Fruit fly (Drosophila melanogaster) whole organism, embryonic: ENCODE results near the gene CG33795.

Experiments
- Atf3 ChIP-seq: fragments of 200-800 bp; sonication (Bioruptor generic); optimal IDR thresholded peaks from 3 replicates; lab custom pipeline; 2016; ENCODE audit warnings: missing biosample characterization, missing genetic modification characterization
- Awh ChIP-seq: fragments of 200-800 bp; sonication (Bioruptor generic); IDR thresholded peaks from 2 replicates; pipeline ENCODE4, ENCODE4 v1.3.6; 2022; ENCODE audit warnings: missing biosample characterization, missing genetic modification characterization
- Bgb ChIP-seq: fragments of 200-800 bp; sonication (Bioruptor generic); IDR thresholded peaks from 2 replicates; pipeline ENCODE4 v1.3.6; 2022; ENCODE audit warnings: missing biosample characterization, missing genetic modification characterization; ENCODE audit not compliant: partially characterized antibody
- C15 ChIP-seq: fragments of 200-800 bp; sonication (Bioruptor generic); IDR thresholded peaks from 3 replicates; pipeline ENCODE4 v1.3.6; 2022; ENCODE audit warnings: missing biosample characterization, missing genetic modification characterization
- CG10321 ChIP-seq: fragments of 200-800 bp; sonication (Bioruptor generic); IDR thresholded peaks from 2 replicates; pipeline ENCODE4 v1.3.6; 2022; ENCODE audit warnings: missing biosample characterization, missing genetic modification characterization
- CG11695 ChIP-seq: fragments of 200-800 bp; sonication (Bioruptor generic); IDR thresholded peaks from 3 replicates; pipeline ENCODE4 v1.3.6; 2022; ENCODE audit warnings: missing biosample characterization, missing genetic modification characterization
- CG14014 ChIP-seq: fragments of 200-800 bp; sonication (Bioruptor generic); IDR thresholded peaks from 2 replicates; pipeline ENCODE4 v1.3.6; 2022; ENCODE audit warnings: missing biosample characterization, missing genetic modification characterization
- CG16863 ChIP-seq: fragments of 200-800 bp; sonication (Bioruptor generic); optimal IDR thresholded peaks from 3 replicates; lab custom pipeline; 2016; ENCODE audit warnings: missing biosample characterization, missing genetic modification characterization
- CG1792 ChIP-seq: fragments of 200-800 bp; sonication (Bioruptor generic); optimal IDR thresholded peaks from 2 replicates; lab custom pipeline; 2016; ENCODE audit warnings: missing biosample characterization, missing genetic modification characterization
- CG18599 ChIP-seq: fragments of 200-800 bp; sonication (Bioruptor generic); optimal IDR thresholded peaks from 3 replicates; lab custom pipeline; 2017; ENCODE audit warnings: missing biosample characterization, missing genetic modification characterization, mild to moderate bottlenecking, moderate library complexity, missing genetic modification reagents
- CG30020 ChIP-seq: fragments of 200-800 bp; optimal IDR thresholded peaks from 2 replicates; lab custom pipeline; 2019; ENCODE audit warnings: missing biosample characterization, mild to moderate bottlenecking, missing genetic modification characterization, moderate library complexity
- CG31388 ChIP-seq: fragments of 200-800 bp; sonication (Bioruptor generic); optimal IDR thresholded peaks from 2 replicates; lab custom pipeline; 2016; ENCODE audit warnings: missing biosample characterization, missing genetic modification characterization
- CG31441 ChIP-seq: fragments of 200-800 bp; sonication (Bioruptor generic); IDR thresholded peaks from 2 replicates; pipeline ENCODE4 v1.3.6; 2022; ENCODE audit warnings: missing biosample characterization, missing genetic modification characterization
- CG4707 ChIP-seq: fragments of 200-800 bp; sonication (Bioruptor generic); optimal IDR thresholded peaks from 2 replicates; lab custom pipeline; 2018; ENCODE audit warnings: missing biosample characterization, mild to moderate bottlenecking, missing genetic modification characterization, moderate library complexity
- CG5180 ChIP-seq: fragments of 200-800 bp; sonication (Bioruptor generic); optimal IDR thresholded peaks from 3 replicates; lab custom pipeline; 2017; ENCODE audit warnings: missing biosample characterization, missing genetic modification characterization, mild to moderate bottlenecking, moderate library complexity, missing genetic modification reagents
- CG6683 ChIP-seq: fragments of 200-800 bp; sonication (Bioruptor generic); optimal IDR thresholded peaks from 2 replicates; lab custom pipeline; 2017; ENCODE audit warnings: missing biosample characterization, mild to moderate bottlenecking, missing genetic modification characterization, missing genetic modification reagents
- CG7786 ChIP-seq: fragments of 200-800 bp; sonication (Bioruptor generic); optimal IDR thresholded peaks from 2 replicates; lab custom pipeline; 2016; ENCODE audit warnings: missing biosample characterization, missing genetic modification characterization
- CG7839 ChIP-seq: fragments of 200-800 bp; sonication (Bioruptor generic); optimal IDR thresholded peaks from 3 replicates; lab custom pipeline; 2018; ENCODE audit warnings: missing biosample characterization, mild to moderate bottlenecking, missing genetic modification characterization, moderate library complexity
- CG8359 ChIP-seq: fragments of 200-800 bp; sonication (Bioruptor generic); optimal IDR thresholded peaks from 2 replicates; lab custom pipeline; 2017; ENCODE audit warnings: missing biosample characterization, mild to moderate bottlenecking, missing genetic modification characterization, borderline replicate concordance
- Elba2 ChIP-seq: fragments of 200-800 bp; sonication (Bioruptor generic); optimal IDR thresholded peaks from 3 replicates; lab custom pipeline; 2016; ENCODE audit warnings: missing biosample characterization, missing genetic modification characterization
- Hr51 ChIP-seq, 2 experiments: fragments of 200-800 bp; sonication (Bioruptor generic); optimal IDR thresholded peaks; 2 replicates in 1 of 2; 3 replicates in 1 of 2; lab custom pipeline; 2016 to 2018; ENCODE audit warnings: missing biosample characterization in 2 of 2, missing genetic modification characterization in 2 of 2, mild to moderate bottlenecking in 1 of 2, moderate library complexity in 1 of 2
- NFAT ChIP-seq: fragments of 200-800 bp; sonication (Bioruptor generic); IDR thresholded peaks from 2 replicates; pipeline ENCODE4 v1.3.6; 2022; ENCODE audit warnings: missing biosample characterization, missing genetic modification characterization
- Poxn ChIP-seq: fragments of 200-800 bp; sonication (Bioruptor generic); IDR thresholded peaks from 2 replicates; pipeline ENCODE4 v1.3.6; 2022; ENCODE audit warnings: missing biosample characterization, missing genetic modification characterization
- Six4 ChIP-seq: fragments of 200-800 bp; sonication (Bioruptor generic); optimal IDR thresholded peaks from 2 replicates; lab custom pipeline; 2016; ENCODE audit warnings: missing biosample characterization, missing genetic modification characterization
- Tbp ChIP-seq: fragments of >200 bp; optimal IDR thresholded peaks from 2 replicates; lab custom pipeline; 2018; ENCODE audit warnings: missing biosample characterization, missing genetic modification characterization
- az2 ChIP-seq: fragments of 200-800 bp; sonication (Bioruptor generic); optimal IDR thresholded peaks from 3 replicates; lab custom pipeline; 2016; ENCODE audit warnings: missing biosample characterization, missing genetic modification characterization
- bigmax ChIP-seq: fragments of 200-800 bp; sonication (Bioruptor generic); optimal IDR thresholded peaks from 2 replicates; lab custom pipeline; 2018; ENCODE audit warnings: missing biosample characterization, mild to moderate bottlenecking, missing genetic modification characterization
- chm ChIP-seq: fragments of 200-800 bp; sonication (Bioruptor generic); IDR thresholded peaks from 2 replicates; pipeline ENCODE4 v1.3.6; 2022; ENCODE audit warnings: missing biosample characterization, missing genetic modification characterization
- crc ChIP-seq: fragments of 200-800 bp; sonication (Bioruptor generic); optimal IDR thresholded peaks from 2 replicates; lab custom pipeline; 2016; ENCODE audit warnings: missing biosample characterization, missing genetic modification characterization
- dimm ChIP-seq: fragments of 200-800 bp; sonication (Bioruptor generic); IDR thresholded peaks from 2 replicates; pipeline ENCODE4 v1.3.6; 2022; ENCODE audit warnings: missing biosample characterization, missing genetic modification characterization
- ewg ChIP-seq: fragments of 200-800 bp; sonication (Bioruptor generic); optimal IDR thresholded peaks from 3 replicates; lab custom pipeline; 2017; ENCODE audit warnings: mild to moderate bottlenecking, missing biosample characterization, missing genetic modification reagents, missing genetic modification characterization
- fd3F ChIP-seq: fragments of 200-800 bp; sonication (Bioruptor generic); optimal IDR thresholded peaks from 2 replicates; lab custom pipeline; 2018; ENCODE audit warnings: missing biosample characterization, mild to moderate bottlenecking, missing genetic modification characterization, moderate library complexity
- grn ChIP-seq: fragments of 200-800 bp; sonication (Bioruptor generic); optimal IDR thresholded peaks from 3 replicates; lab custom pipeline; 2017; ENCODE audit warnings: missing biosample characterization, missing genetic modification characterization
- ham ChIP-seq: fragments of 200-800 bp; sonication (Bioruptor generic); IDR thresholded peaks from 2 replicates; pipeline ENCODE4 v1.3.6; 2022; ENCODE audit warnings: missing biosample characterization, missing genetic modification characterization
- lbe ChIP-seq: fragments of 200-800 bp; sonication (Bioruptor generic); optimal IDR thresholded peaks from 2 replicates; lab custom pipeline; 2016; ENCODE audit warnings: missing biosample characterization, mild to moderate bottlenecking, missing genetic modification characterization
- lmd ChIP-seq: fragments of 200-800 bp; sonication (Bioruptor generic); IDR thresholded peaks from 2 replicates; pipeline ENCODE4 v1.3.6; 2022; ENCODE audit warnings: missing biosample characterization, missing genetic modification characterization
- mld ChIP-seq: fragments of 200-800 bp; sonication (Bioruptor generic); IDR thresholded peaks from 3 replicates; pipeline ENCODE4 v1.3.6; 2022; ENCODE audit warnings: missing biosample characterization, missing genetic modification characterization; ENCODE audit not compliant: partially characterized antibody
- nerfin-1 ChIP-seq: fragments of 200-800 bp; sonication (Bioruptor generic); optimal IDR thresholded peaks from 3 replicates; lab custom pipeline; 2019; ENCODE audit warnings: missing biosample characterization, mild to moderate bottlenecking, missing genetic modification characterization, moderate library complexity
- pb ChIP-seq: fragments of 200-800 bp; sonication (Bioruptor generic); optimal IDR thresholded peaks from 3 replicates; lab custom pipeline; 2016; ENCODE audit warnings: missing biosample characterization, missing genetic modification characterization
- pita ChIP-seq: fragments of 200-800 bp; sonication (Bioruptor generic); optimal IDR thresholded peaks from 2 replicates; lab custom pipeline; 2017; ENCODE audit warnings: missing biosample characterization, mild to moderate bottlenecking, missing genetic modification characterization
- pzg ChIP-seq: fragments of 200-800 bp; sonication (Bioruptor generic); optimal IDR thresholded peaks from 3 replicates; lab custom pipeline; 2018; ENCODE audit warnings: missing biosample characterization, mild to moderate bottlenecking, missing genetic modification characterization, moderate library complexity
- scrt ChIP-seq: fragments of 200-800 bp; sonication (Bioruptor generic); optimal IDR thresholded peaks from 2 replicates; lab custom pipeline; 2018; ENCODE audit warnings: missing biosample characterization, mild to moderate bottlenecking, missing genetic modification characterization, moderate library complexity
- sens-2 ChIP-seq: fragments of 200-800 bp; sonication (Bioruptor generic); IDR thresholded peaks from 2 replicates; pipeline ENCODE4 v1.3.6; 2022; ENCODE audit warnings: missing biosample characterization, missing genetic modification characterization
- seq ChIP-seq: fragments of 200-800 bp; sonication (Bioruptor generic); IDR thresholded peaks from 2 replicates; pipeline ENCODE4 v1.3.6; 2022; ENCODE audit warnings: missing biosample characterization, missing genetic modification characterization
- sima ChIP-seq: fragments of 200-800 bp; sonication (Bioruptor generic); optimal IDR thresholded peaks from 2 replicates; lab custom pipeline; 2016; ENCODE audit warnings: missing biosample characterization, missing genetic modification characterization
- tap ChIP-seq: fragments of 200-800 bp; optimal IDR thresholded peaks from 3 replicates; lab custom pipeline; 2019; ENCODE audit warnings: missing biosample characterization, mild to moderate bottlenecking, missing genetic modification characterization, moderate library complexity
- tll ChIP-seq, 2 experiments: fragments of 200-800 bp in 1 of 2; fragments of >200 bp in 1 of 2; sonication (Bioruptor generic) in 1 of 2; optimal IDR thresholded peaks; 2 replicates each; lab custom pipeline; 2017 to 2019; ENCODE audit warnings: missing biosample characterization in 2 of 2, missing genetic modification characterization in 2 of 2, mild to moderate bottlenecking in 1 of 2, moderate library complexity in 1 of 2
- vvl ChIP-seq: fragments of 200-800 bp; sonication (Bioruptor generic); IDR thresholded peaks from 2 replicates; pipeline ENCODE4 v1.3.6; 2022; ENCODE audit warnings: missing biosample characterization, missing genetic modification characterization
- wor ChIP-seq: fragments of 200-800 bp; sonication (Bioruptor generic); IDR thresholded peaks from 2 replicates; pipeline ENCODE4 v1.3.6; 2022; ENCODE audit warnings: missing biosample characterization, missing genetic modification characterization
- zfh1 ChIP-seq: fragments of 200-800 bp; sonication (Bioruptor generic); IDR thresholded peaks from 3 replicates; pipeline ENCODE4 v1.3.6; 2022; ENCODE audit warnings: missing biosample characterization, missing genetic modification characterization

CG33795 gene

dm6 chr3L:16160420-16161069 lies 10.6 kb downstream of the CG33795 start (continued):
- TF ChIP-seq bigmax (GFP tag; lab: Kevin White, UChicago) (no peak), CG14014 (GFP tag; lab: Robert Waterston, UW) (peak; percentile 43), ham (GFP tag; lab: Robert Waterston, UW) (no peak; the same call in 1 of the 2 replicates), lbe (GFP tag; lab: Kevin White, UChicago) (no peak), az2 (GFP tag; lab: Kevin White, UChicago) (peak; percentile 52), zfh1 (GFP tag; lab: Robert Waterston, UW) (no peak), grn (GFP tag; lab: Kevin White, UChicago) (peak; percentile 54), Atf3 (no peak), tap (tag; lab: Kevin White, UChicago) (peak; percentile 48), tll (GFP tag; optimal IDR thresholded peaks at IDR 0.05; lab: Kevin White, UChicago) (no peak), mld (no peak), fd3F (GFP tag; lab: Kevin White, UChicago) (peak; percentile 70), Tbp (GFP tag; lab: Kevin White, UChicago) (no peak), CG31388 (GFP tag; lab: Kevin White, UChicago) (no peak), seq (peak; percentile 70), CG18599 (GFP tag; lab: Kevin White, UChicago) (peak; percentile 86), vvl (GFP tag; lab: Robert Waterston, UW) (peak; percentile 51; the same call in 1 of the 2 replicates), CG1792 (GFP tag; lab: Kevin White, UChicago) (peak; percentile 41), CG7839 (tag; lab: Kevin White, UChicago) (peak; percentile 79), dimm (GFP tag; lab: Robert Waterston, UW) (no peak), Elba2 (no peak), CG8359 (GFP tag; lab: Kevin White, UChicago) (no peak), CG10321 (GFP tag; lab: Robert Waterston, UW) (no peak), CG16863 (GFP tag; lab: Kevin White, UChicago) (peak; percentile 55), CG4707 (no peak), nerfin-1 (tag; lab: Kevin White, UChicago) (peak; percentile 47), C15 (GFP tag; lab: Robert Waterston, UW) (no peak), scrt (GFP tag; lab: Kevin White, UChicago) (peak; percentile 19), Six4 (GFP tag; lab: Kevin White, UChicago) (no peak), CG30020 (tag; lab: Kevin White, UChicago) (no peak), CG11695 (GFP tag; lab: Robert Waterston, UW) (peak; percentile 67), Awh (no peak), pzg (GFP tag; lab: Kevin White, UChicago) (no peak), CG5180 (peak; percentile 44), CG31441 (peak; percentile 33; the same call in 1 of the 2 replicates), Poxn (GFP tag; lab: Robert Waterston, UW) (no peak), ewg (peak; percentile 28), sens-2 (GFP tag; lab: Robert Waterston, UW) (no peak), crc (GFP tag; lab: Kevin White, UChicago) (peak; percentile 37), wor (GFP tag; lab: Robert Waterston, UW) (no peak), chm (GFP tag; lab: Robert Waterston, UW) (no peak), Bgb (GFP tag; lab: Robert Waterston, UW) (no peak), pb (no peak), NFAT (no peak), pita (GFP tag; lab: Kevin White, UChicago) (no peak), sima (GFP tag; lab: Kevin White, UChicago) (no peak), Hr51 (GFP tag; optimal IDR thresholded peaks at IDR 0.05; lab: Kevin White, UChicago) (peak; percentile 42 to 68), CG7786 (GFP tag; lab: Kevin White, UChicago) (peak; percentile 69), lmd (peak; percentile 73), CG6683 (GFP tag; lab: Kevin White, UChicago) (peak; percentile 30)
